Worm (Caenorhabditis elegans) whole organism, dauer: ENCODE results near the gene rpl-26.

ENCODE experiments used
- unc-62 ChIP-seq: sonication (generic microtip); optimal IDR thresholded peaks from 2 replicates; lab custom pipeline; 2017; ENCODE audit warnings: missing biosample characterization, missing genetic modification reagents, missing genetic modification characterization

rpl-26 gene

ce11 chrII:8610585-8610984, 8.0 kb downstream of the rpl-26 start:
- no peak for TF ChIP-seq unc-62 (GFP tag; lab: Kevin White, UChicago)

DNA sequence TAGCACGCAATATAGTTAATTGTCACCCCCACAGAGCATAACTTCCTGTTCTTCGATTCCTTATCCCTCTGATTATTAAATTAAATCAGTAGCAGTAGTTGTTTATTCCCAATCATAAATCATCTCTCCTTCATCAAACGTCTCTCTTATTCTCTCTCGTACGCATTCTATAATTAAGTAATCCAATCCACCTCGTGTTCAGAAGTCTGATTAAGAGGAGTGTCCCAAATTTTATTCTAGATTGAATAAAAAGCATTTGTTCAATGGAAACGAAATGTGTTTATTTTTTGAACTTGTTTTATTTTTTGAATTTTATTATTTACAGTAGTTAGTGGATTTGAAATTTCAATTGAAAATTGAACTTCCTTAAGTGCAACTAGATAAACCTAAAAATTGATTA, 8.7 kb downstream of the rpl-26 start:
- TF ChIP-seq unc-62 (GFP tag; lab: Kevin White, UChicago): no peak

DNA sequence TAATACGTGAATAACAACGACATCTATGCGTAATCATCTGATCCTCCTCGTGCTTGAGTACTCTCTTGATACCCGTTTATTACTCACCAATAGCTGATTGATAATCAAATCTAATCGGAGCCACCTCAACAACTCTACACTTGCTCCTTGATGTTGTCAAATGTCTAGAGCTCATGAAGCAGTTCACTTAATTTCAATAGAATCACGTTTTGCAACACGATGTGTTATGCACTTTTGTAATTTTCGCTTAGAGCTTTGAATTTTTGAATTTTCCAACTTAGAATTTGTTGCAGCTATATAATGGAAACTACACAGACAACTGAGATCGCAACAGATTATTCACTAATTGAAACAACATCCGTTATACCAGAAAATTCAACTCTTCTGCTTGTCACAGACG, 9.9 kb downstream of the rpl-26 start, which contains the start of gene T22C8.1:
Gene T22C8.1, plus strand, starts transcription at position 301 of the 400 bp plus-strand sequence.
- no peak for TF ChIP-seq unc-62 (GFP tag; lab: Kevin White, UChicago)

- TF ChIP-seq unc-62 (GFP tag; lab: Kevin White, UChicago): no peak
These were observed 13.6 kb downstream of the rpl-26 start for ce11 chrII:8616155-8616554.

DNA sequence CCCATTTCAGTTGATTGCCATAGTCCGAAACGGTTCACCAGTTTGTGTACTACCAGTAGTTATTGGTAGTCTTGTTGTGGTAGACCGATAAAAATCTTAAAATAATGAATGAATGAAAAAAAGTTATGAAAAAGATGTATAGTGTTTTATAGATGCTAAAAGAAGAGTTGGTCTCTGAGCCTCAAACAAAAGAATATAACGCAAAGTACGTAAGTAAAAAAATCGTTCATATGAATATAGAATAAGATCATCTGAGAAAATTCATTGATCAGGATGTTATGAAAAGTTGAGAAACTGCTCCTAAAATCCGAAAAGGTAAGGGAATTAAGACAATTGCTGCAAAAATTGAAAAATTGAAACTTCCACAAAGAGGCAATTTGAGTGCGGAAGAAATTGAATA, 14.9 kb downstream of the rpl-26 start, which contains the start of gene chhy-1:
Gene chhy-1, minus strand, starts transcription at position 101 of the 400 bp plus-strand sequence.
- TF ChIP-seq unc-62 (GFP tag; lab: Kevin White, UChicago): no peak

DNA sequence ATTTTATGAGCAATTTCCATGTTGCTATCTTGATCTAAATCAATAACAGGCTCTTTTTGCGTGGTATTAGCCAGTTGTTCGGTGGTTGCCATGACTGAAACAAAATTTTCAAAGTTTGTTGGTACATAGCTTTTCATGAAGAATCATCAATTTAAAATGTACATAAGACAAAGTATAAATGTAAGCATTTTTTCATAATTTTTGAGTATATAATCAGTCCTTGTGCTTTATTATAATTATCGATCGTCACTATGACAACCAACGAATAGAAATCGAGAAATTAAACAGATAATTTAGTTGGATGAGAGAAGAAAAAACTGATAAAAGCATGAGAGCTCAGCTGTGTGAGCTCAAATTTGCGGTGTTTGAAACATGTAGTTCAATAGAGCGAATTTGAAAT, 19.3 kb downstream of the rpl-26 start, which contains the start of gene T22C8.3:
Gene T22C8.3, minus strand, starts transcription at position 101 of the 400 bp plus-strand sequence.
- no peak for TF ChIP-seq unc-62 (GFP tag; lab: Kevin White, UChicago)

ce11 chrII:8623396-8623795, 20.8 kb downstream of the rpl-26 start, which contains the start of gene T22C8.4:
T22C8.4 (minus strand) TSS chrII:8623496.
- no peak for TF ChIP-seq unc-62 (GFP tag; lab: Kevin White, UChicago)

DNA sequence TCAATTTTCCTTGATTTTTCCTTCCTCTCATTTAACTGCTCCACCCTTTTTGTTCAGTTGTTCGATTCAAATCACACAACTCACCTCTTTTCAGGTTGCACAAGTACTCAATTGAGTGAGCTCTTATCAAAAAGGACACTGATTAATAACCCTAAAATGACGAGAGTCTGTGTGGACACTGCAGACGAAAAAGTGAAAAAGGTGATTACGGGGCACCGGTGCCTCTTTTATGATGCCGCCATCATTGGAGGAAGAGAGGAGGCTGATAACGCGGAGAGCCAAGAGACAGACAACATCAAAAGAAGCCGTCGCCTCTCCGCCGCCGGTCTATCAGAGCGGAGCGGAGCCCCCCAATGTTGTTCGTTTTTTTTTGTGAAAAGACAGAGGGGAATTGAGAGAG, 22.6 kb downstream of the rpl-26 start, which contains the start of gene sptf-2:
Gene sptf-2, plus strand, starts transcription at position 297 of the 400 bp plus-strand sequence.
- no peak for TF ChIP-seq unc-62 (GFP tag; lab: Kevin White, UChicago)

ce11 chrII:8626598-8626997, 24.0 kb downstream of the rpl-26 start:
- TF ChIP-seq unc-62 (GFP tag; lab: Kevin White, UChicago): no peak

ce11 chrII:8627907-8628306, 25.3 kb downstream of the rpl-26 start:
- TF ChIP-seq unc-62 (GFP tag; lab: Kevin White, UChicago): no peak

DNA sequence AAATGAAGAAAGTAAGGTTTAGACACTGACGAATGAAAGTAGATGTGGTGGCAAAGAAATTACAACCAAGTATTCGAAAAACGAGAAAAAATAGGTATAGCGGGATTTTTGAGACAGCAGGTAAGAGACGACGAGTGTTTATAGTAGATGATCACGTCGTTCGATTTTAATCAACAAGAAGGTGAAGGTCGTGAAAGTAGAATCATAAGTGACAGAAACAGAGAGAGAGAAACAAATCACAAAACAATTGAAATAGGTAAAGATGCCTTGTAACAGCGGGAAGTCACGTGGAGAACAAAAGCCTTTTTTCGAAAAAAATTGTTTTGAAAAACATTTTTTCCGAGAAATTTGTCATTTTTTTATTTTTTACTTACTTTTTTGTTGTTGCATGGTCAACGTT, 27.5 kb downstream of the rpl-26 start, which contains the start of gene T22C8.6:
Gene T22C8.6, minus strand, starts transcription at position 194 of the 400 bp plus-strand sequence.
- TF ChIP-seq unc-62 (GFP tag; lab: Kevin White, UChicago): no peak

- TF ChIP-seq unc-62 (GFP tag; lab: Kevin White, UChicago): no peak
These were observed 29.2 kb downstream of the rpl-26 start for ce11 chrII:8631766-8632165.

DNA sequence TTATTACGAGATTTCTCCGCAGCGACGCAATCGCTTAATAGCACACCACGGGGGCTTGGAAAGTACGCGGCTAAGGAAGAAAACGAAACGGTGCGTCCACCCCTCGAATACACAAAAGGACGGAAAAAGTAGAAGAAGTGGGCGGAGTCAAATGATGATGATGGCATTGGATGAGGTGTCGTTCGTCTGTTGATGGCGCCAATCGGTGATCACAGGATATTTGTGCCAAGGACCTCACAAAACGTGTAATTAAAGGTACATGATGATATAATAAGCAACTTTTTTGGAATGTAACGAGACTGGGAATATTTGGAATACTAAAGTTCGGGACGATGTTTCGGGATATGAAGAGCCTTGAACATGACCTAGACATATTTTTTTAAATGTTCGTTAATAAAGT, 31.8 kb downstream of the rpl-26 start, which contains the start of gene cutl-12:
Gene cutl-12, minus strand, starts transcription at position 101 of the 400 bp plus-strand sequence.
- TF ChIP-seq unc-62 (GFP tag; lab: Kevin White, UChicago): no peak

DNA sequence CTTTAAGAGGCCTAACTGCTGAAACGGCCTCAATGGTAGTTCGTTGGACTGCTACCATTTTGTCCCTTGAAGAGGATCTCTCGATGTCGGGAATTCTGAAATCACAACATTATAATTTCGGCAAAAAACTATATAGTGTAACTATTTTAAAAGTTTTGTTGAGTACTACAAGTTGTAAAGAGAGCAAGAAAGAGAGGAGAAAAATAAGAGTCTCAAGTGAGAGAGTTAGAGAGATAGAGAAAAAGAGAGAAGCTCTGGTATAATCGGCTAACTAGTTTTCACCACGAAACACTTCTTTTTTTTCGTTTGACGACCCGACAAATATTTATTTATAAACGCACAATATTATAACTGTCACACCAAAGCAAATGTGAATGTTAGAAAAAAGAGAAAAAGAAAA, 35.0 kb downstream of the rpl-26 start, which contains the start of gene vab-9:
Gene vab-9, minus strand, starts transcription at position 101 of the 400 bp plus-strand sequence.
- no peak for TF ChIP-seq unc-62 (GFP tag; lab: Kevin White, UChicago)

DNA sequence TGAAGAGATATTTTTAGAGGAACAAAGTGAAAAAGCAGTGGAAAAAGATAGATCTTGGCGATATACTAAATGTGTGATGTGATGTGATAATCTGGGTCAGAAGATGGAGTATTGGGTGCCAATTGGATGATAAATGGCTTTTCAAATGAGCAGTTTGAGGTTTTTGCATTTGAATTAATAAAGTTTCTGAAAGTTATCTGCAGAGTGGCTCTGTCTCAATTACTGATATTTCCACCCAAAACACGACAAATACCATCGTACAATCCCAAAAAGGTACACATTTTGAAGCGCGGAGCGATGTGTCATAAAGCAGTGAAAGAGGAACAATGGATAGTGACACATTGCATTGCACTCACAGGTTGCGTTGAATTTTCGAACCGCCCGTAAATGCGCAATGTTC, 37.0 kb downstream of the rpl-26 start:
- TF ChIP-seq unc-62 (GFP tag; lab: Kevin White, UChicago): no peak

DNA sequence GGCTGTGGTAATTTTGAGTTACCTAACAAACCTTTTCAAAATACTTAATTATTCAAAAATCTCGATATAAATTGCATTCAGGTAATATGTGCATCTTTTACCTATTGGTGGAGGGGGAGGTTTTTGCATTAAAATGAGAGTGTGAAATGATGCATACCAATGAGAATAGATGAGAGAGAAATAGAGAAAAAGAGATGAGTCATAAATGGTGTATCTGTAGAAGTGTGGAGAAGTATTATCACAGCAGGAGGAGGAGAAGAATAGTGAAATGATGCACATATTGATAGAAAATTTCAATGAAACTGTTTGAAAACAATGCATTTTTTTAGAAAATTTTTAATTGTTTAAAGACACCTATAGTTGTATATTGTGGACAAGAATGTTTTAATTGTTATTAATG, 37.9 kb downstream of the rpl-26 start:
- no peak for TF ChIP-seq unc-62 (GFP tag; lab: Kevin White, UChicago)

DNA sequence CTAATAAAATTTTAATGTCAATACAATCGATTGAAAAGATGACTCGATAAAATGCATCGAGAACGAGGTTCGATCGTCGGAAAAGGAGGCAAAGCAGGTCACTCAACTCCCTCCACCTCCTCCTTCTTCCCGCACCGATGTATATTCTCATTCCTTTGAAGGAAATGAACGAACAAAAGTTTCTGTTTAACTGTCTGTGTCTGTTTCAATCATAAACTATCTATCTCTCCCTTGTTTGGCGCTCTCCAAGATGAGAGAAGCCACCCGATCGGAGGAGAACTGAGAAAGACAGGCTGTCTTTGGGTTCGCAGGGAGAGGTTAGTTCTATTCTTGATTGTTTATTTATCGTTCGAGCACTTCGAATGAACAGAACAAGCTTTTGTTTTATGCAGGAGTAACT, 38.5 kb downstream of the rpl-26 start, which contains the start of gene D2085.7:
Gene D2085.7, plus strand, starts transcription at position 251 of the 400 bp plus-strand sequence.
- no peak for TF ChIP-seq unc-62 (GFP tag; lab: Kevin White, UChicago)
